Fruit fly (Drosophila melanogaster) whole organism, embryonic: Measurements from ENCODE around the gene Der-2.

Experiments
- Aef1 ChIP-seq: fragments of 200-800 bp; sonication (Bioruptor generic); IDR thresholded peaks from 3 replicates; pipeline ENCODE4 v1.3.6; 2022; ENCODE audit warnings: missing biosample characterization, missing genetic modification characterization
- BEAF-32 ChIP-seq: fragments of 200-800 bp; sonication (Bioruptor generic); optimal IDR thresholded peaks from 3 replicates; lab custom pipeline; 2017; ENCODE audit warnings: missing biosample characterization, missing genetic modification characterization, mild to moderate bottlenecking, moderate library complexity, missing genetic modification reagents
- CG11093 ChIP-seq: fragments of 200-800 bp; sonication (Bioruptor generic); IDR thresholded peaks from 3 replicates; pipeline ENCODE4 v1.3.6; 2022; ENCODE audit warnings: missing biosample characterization, missing genetic modification characterization
- CG12219 ChIP-seq: fragments of 200-800 bp; sonication (Bioruptor generic); optimal IDR thresholded peaks from 3 replicates; lab custom pipeline; 2018; ENCODE audit warnings: missing biosample characterization, mild to moderate bottlenecking, missing genetic modification characterization
- CG12299 ChIP-seq: fragments of 200-800 bp; sonication (Bioruptor generic); optimal IDR thresholded peaks from 2 replicates; lab custom pipeline; 2018; ENCODE audit warnings: missing biosample characterization, mild to moderate bottlenecking, missing genetic modification characterization
- CG13424 ChIP-seq: fragments of 200-800 bp; sonication (Bioruptor generic); optimal IDR thresholded peaks from 2 replicates; lab custom pipeline; 2019; ENCODE audit warnings: missing biosample characterization, mild to moderate bottlenecking, missing genetic modification characterization, moderate library complexity
- CG14710 ChIP-seq: fragments of 200-800 bp; sonication (Bioruptor generic); optimal IDR thresholded peaks from 3 replicates; lab custom pipeline; 2019; ENCODE audit warnings: missing biosample characterization, mild to moderate bottlenecking, missing genetic modification characterization, moderate library complexity
- CG15514 ChIP-seq: fragments of 200-800 bp; sonication (Bioruptor generic); optimal IDR thresholded peaks from 3 replicates; lab custom pipeline; 2017; ENCODE audit warnings: missing biosample characterization, missing genetic modification characterization, mild to moderate bottlenecking, moderate library complexity, missing genetic modification reagents
- CG1647 ChIP-seq: fragments of 200-800 bp; sonication (Bioruptor generic); optimal IDR thresholded peaks from 3 replicates; lab custom pipeline; 2016; ENCODE audit warnings: missing biosample characterization, missing genetic modification characterization
- CG16813 ChIP-seq: fragments of 200-800 bp; sonication (Bioruptor generic); IDR thresholded peaks from 3 replicates; pipeline ENCODE4 v1.3.6; 2022; ENCODE audit warnings: missing biosample characterization, missing genetic modification characterization; ENCODE audit not compliant: partially characterized antibody
- CG16863 ChIP-seq: fragments of 200-800 bp; sonication (Bioruptor generic); optimal IDR thresholded peaks from 3 replicates; lab custom pipeline; 2016; ENCODE audit warnings: missing biosample characterization, missing genetic modification characterization
- CG18262 ChIP-seq: fragments of 200-800 bp; optimal IDR thresholded peaks from 3 replicates; lab custom pipeline; 2019; ENCODE audit warnings: missing biosample characterization, mild to moderate bottlenecking, missing genetic modification characterization, moderate library complexity
- CG34422 ChIP-seq: fragments of 200-800 bp; sonication (Bioruptor generic); IDR thresholded peaks from 3 replicates; pipeline ENCODE4 v1.3.6; 2022; ENCODE audit warnings: missing biosample characterization, missing genetic modification characterization
- CG3847 ChIP-seq: fragments of 200-800 bp; sonication (Bioruptor generic); IDR thresholded peaks from 2 replicates; pipeline ENCODE4 v1.3.6; 2022; ENCODE audit warnings: missing biosample characterization, missing genetic modification characterization
- CG4328 ChIP-seq: fragments of 200-800 bp; sonication (Bioruptor generic); optimal IDR thresholded peaks from 3 replicates; lab custom pipeline; 2017; ENCODE audit warnings: missing biosample characterization, missing genetic modification reagents, missing genetic modification characterization
- CG4617 ChIP-seq: fragments of 200-800 bp; sonication (Bioruptor generic); optimal IDR thresholded peaks from 3 replicates; lab custom pipeline; 2016; ENCODE audit warnings: missing biosample characterization, missing genetic modification characterization, borderline replicate concordance
- CG4854 ChIP-seq: fragments of 200-800 bp; sonication (Bioruptor generic); optimal IDR thresholded peaks from 2 replicates; lab custom pipeline; 2016; ENCODE audit warnings: missing biosample characterization, missing genetic modification characterization, inconsistent platforms
- CG6689 ChIP-seq: fragments of 200-800 bp; sonication (Bioruptor generic); IDR thresholded peaks from 2 replicates; pipeline ENCODE4 v1.3.6; 2022; ENCODE audit warnings: missing biosample characterization, missing genetic modification characterization
- CG8478 ChIP-seq: fragments of >200 bp; optimal IDR thresholded peaks from 2 replicates; lab custom pipeline; 2018
- D19B ChIP-seq: fragments of 200-800 bp; sonication (Bioruptor generic); optimal IDR thresholded peaks from 2 replicates; lab custom pipeline; 2017; ENCODE audit warnings: missing biosample characterization, mild to moderate bottlenecking, missing genetic modification characterization
- Dp ChIP-seq: fragments of 200-800 bp; sonication (Bioruptor generic); optimal IDR thresholded peaks from 2 replicates; lab custom pipeline; 2018; ENCODE audit warnings: missing biosample characterization, mild to moderate bottlenecking, missing genetic modification characterization, moderate library complexity
- E2f1 ChIP-seq: fragments of 200-800 bp; sonication (Bioruptor generic); IDR thresholded peaks from 2 replicates; pipeline ENCODE4 v1.3.6; 2022; ENCODE audit warnings: missing biosample characterization, missing genetic modification characterization
- E2f2 ChIP-seq: fragments of 200-800 bp; sonication (Bioruptor generic); IDR thresholded peaks from 2 replicates; pipeline ENCODE4 v1.3.6; 2022; ENCODE audit warnings: missing biosample characterization, missing genetic modification characterization
- Ets65A ChIP-seq: fragments of 200-800 bp; sonication (Bioruptor generic); peaks from one replicate; lab custom pipeline; 2016; ENCODE audit warnings: missing biosample characterization, missing genetic modification characterization
- Hr78 ChIP-seq, 2 experiments: fragments of 200-800 bp in 1 of 2; fragments of >200 bp in 1 of 2; sonication (Bioruptor generic) in 1 of 2; optimal IDR thresholded peaks; 2 replicates each; lab custom pipeline; 2017 to 2019; ENCODE audit warnings: missing biosample characterization in 2 of 2, missing genetic modification characterization in 2 of 2, mild to moderate bottlenecking in 1 of 2, moderate library complexity in 1 of 2
- MBD-R2 ChIP-seq: fragments of 200-800 bp; sonication (Bioruptor generic); IDR thresholded peaks from 2 replicates; pipeline ENCODE4 v1.3.6; 2022; ENCODE audit warnings: missing biosample characterization, missing genetic modification characterization
- MESR4 ChIP-seq: fragments of 200-800 bp; sonication (Bioruptor generic); optimal IDR thresholded peaks from 2 replicates; lab custom pipeline; 2018; ENCODE audit warnings: missing biosample characterization, mild to moderate bottlenecking, missing genetic modification characterization, moderate library complexity
- Med ChIP-seq: fragments of 200-800 bp; sonication (Bioruptor generic); peaks from one replicate; lab custom pipeline; 2016; ENCODE audit warnings: missing biosample characterization, missing genetic modification characterization, mild to moderate bottlenecking, inconsistent platforms, moderate library complexity
- Oli ChIP-seq: fragments of 200-800 bp; sonication (Bioruptor generic); optimal IDR thresholded peaks from 2 replicates; lab custom pipeline; 2018; ENCODE audit warnings: missing biosample characterization, mild to moderate bottlenecking, missing genetic modification characterization, moderate library complexity
- Usf ChIP-seq: fragments of 200-800 bp; sonication (Bioruptor generic); optimal IDR thresholded peaks from 2 replicates; lab custom pipeline; 2017; ENCODE audit warnings: missing genotype, missing biosample characterization, missing genetic modification characterization
- Vsx1 ChIP-seq: fragments of 200-800 bp; sonication (Bioruptor generic); optimal IDR thresholded peaks from 2 replicates; lab custom pipeline; 2017; ENCODE audit warnings: missing biosample characterization, mild to moderate bottlenecking, missing genetic modification characterization, missing genetic modification reagents
- bigmax ChIP-seq: fragments of 200-800 bp; sonication (Bioruptor generic); optimal IDR thresholded peaks from 2 replicates; lab custom pipeline; 2018; ENCODE audit warnings: missing biosample characterization, mild to moderate bottlenecking, missing genetic modification characterization
- chinmo ChIP-seq: fragments of 200-800 bp; sonication (Bioruptor generic); IDR thresholded peaks from 4 replicates; pipeline ENCODE4 v1.3.6; 2022; ENCODE audit warnings: missing biosample characterization, missing genetic modification characterization; ENCODE audit not compliant: partially characterized antibody
- crp ChIP-seq, 2 experiments: fragments of 200-800 bp; sonication (Bioruptor generic); optimal IDR thresholded peaks; 2 replicates in 1 of 2; 3 replicates in 1 of 2; lab custom pipeline; 2017; ENCODE audit warnings: missing biosample characterization in 2 of 2, missing genetic modification characterization in 2 of 2, mild to moderate bottlenecking in 1 of 2, moderate library complexity in 1 of 2
- fd102C ChIP-seq: fragments of 200-800 bp; sonication (Bioruptor generic); optimal IDR thresholded peaks from 2 replicates; lab custom pipeline; 2018; ENCODE audit warnings: missing biosample characterization, mild to moderate bottlenecking, missing genetic modification characterization, moderate library complexity
- lilli ChIP-seq: fragments of 200-800 bp; sonication (Bioruptor generic); optimal IDR thresholded peaks from 3 replicates; lab custom pipeline; 2016; ENCODE audit warnings: missing biosample characterization, missing genetic modification characterization
- maf-S ChIP-seq: fragments of 200-800 bp; sonication (Bioruptor generic); optimal IDR thresholded peaks from 2 replicates; lab custom pipeline; 2016; ENCODE audit warnings: missing biosample characterization, missing genetic modification characterization
- ranshi ChIP-seq: fragments of 200-800 bp; sonication (Bioruptor generic); IDR thresholded peaks from 2 replicates; pipeline ENCODE4 v1.3.6; 2022; ENCODE audit warnings: missing biosample characterization, missing genetic modification characterization
- sima ChIP-seq: fragments of 200-800 bp; sonication (Bioruptor generic); optimal IDR thresholded peaks from 2 replicates; lab custom pipeline; 2016; ENCODE audit warnings: missing biosample characterization, missing genetic modification characterization
- stwl ChIP-seq: fragments of 200-800 bp; sonication (Bioruptor generic); optimal IDR thresholded peaks from 3 replicates; lab custom pipeline; 2018; ENCODE audit warnings: missing biosample characterization, mild to moderate bottlenecking, missing genetic modification characterization, moderate library complexity
- tap ChIP-seq: fragments of 200-800 bp; optimal IDR thresholded peaks from 3 replicates; lab custom pipeline; 2019; ENCODE audit warnings: missing biosample characterization, mild to moderate bottlenecking, missing genetic modification characterization, moderate library complexity
- vfl ChIP-seq: fragments of 200-800 bp; sonication (Bioruptor generic); optimal IDR thresholded peaks from 2 replicates; lab custom pipeline; 2016; ENCODE audit warnings: missing biosample characterization, missing genetic modification characterization
- wek ChIP-seq: fragments of 200-800 bp; sonication (Bioruptor generic); optimal IDR thresholded peaks from 3 replicates; lab custom pipeline; 2018; ENCODE audit warnings: missing biosample characterization, mild to moderate bottlenecking, missing genetic modification characterization, moderate library complexity

Gene Der-2

DNA sequence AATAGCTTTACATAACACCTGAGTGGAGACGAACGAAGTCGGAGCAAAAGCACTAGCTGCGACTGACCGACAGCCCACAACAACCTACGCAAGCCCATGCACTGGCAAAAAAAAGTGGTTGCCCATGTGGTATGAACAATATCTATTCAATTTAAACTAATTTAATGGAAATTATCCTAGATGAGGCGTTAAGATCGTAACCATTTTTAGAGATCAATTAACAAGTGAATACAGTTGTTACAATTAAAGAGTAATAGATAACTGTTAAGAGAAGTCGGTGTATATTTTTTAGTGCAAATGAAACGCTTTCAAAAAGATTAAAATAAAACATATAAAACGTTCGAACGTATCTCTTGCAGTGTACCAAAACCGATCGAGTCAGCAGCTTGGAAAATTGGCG, 12.2 kb upstream of the Der-2 start (continued):
- no peak for TF ChIP-seq CG1647 (GFP tag; lab: Kevin White, UChicago)
- no peak for TF ChIP-seq Aef1 (GFP tag; lab: Robert Waterston, UW)
- 0 out of 3 replicates have a peak, but pooled peaks have one; percentile 47 for TF ChIP-seq CG34422 (GFP tag; lab: Robert Waterston, UW)
- no peak for TF ChIP-seq CG12299 (tag; lab: Kevin White, UChicago)
- peak; percentile 72 for TF ChIP-seq CG13424
- TF ChIP-seq E2f2 (GFP tag; lab: Robert Waterston, UW) = peak; percentile 39; the same call in 1 of the 2 replicates
- peak in 1 of 2 experiments; percentile 29 for TF ChIP-seq Hr78 (GFP tag; optimal IDR thresholded peaks at IDR 0.05; lab: Kevin White, UChicago)
- 0 out of 3 replicates have a peak, but pooled peaks have one; percentile 42 for TF ChIP-seq CG11093 (GFP tag; lab: Robert Waterston, UW)
- no peak for TF ChIP-seq maf-S (GFP tag; lab: Kevin White, UChicago)
- TF ChIP-seq bigmax = no peak
- peak; percentile 61 for TF ChIP-seq tap (tag; lab: Kevin White, UChicago)

DNA sequence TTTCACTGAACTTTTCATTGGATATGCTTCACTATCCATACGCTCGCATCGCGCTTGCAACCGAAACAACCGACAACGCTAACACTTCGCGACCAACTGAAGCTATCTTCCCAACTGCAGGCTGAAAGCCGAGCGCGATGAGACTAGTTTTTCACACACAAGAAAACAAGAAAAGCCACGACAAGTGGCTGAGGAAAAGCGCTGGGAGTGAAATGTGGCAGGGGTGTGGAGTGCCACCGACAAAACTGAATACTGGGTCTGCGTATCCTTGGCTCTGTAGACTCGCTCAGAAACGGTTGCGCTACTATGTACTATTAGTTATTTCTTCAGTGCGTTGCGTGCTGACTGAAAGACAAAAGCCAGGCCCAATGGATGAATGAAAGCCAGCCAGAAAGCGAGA, 11.3 kb upstream of the Der-2 start, which contains the start of gene Cad89D:
TSS of gene Cad89D (minus strand) at position 101 of the 400 bp plus-strand sequence.
- TF ChIP-seq chinmo (no peak), CG4328 (GFP tag; lab: Kevin White, UChicago) (no peak), CG16863 (GFP tag; lab: Kevin White, UChicago) (no peak), Ets65A (GFP tag; lab: Kevin White, UChicago) (peak; percentile 47), Med (GFP tag; lab: Kevin White, UChicago) (peak; percentile 18), CG18262 (tag; lab: Kevin White, UChicago) (no peak)

DNA sequence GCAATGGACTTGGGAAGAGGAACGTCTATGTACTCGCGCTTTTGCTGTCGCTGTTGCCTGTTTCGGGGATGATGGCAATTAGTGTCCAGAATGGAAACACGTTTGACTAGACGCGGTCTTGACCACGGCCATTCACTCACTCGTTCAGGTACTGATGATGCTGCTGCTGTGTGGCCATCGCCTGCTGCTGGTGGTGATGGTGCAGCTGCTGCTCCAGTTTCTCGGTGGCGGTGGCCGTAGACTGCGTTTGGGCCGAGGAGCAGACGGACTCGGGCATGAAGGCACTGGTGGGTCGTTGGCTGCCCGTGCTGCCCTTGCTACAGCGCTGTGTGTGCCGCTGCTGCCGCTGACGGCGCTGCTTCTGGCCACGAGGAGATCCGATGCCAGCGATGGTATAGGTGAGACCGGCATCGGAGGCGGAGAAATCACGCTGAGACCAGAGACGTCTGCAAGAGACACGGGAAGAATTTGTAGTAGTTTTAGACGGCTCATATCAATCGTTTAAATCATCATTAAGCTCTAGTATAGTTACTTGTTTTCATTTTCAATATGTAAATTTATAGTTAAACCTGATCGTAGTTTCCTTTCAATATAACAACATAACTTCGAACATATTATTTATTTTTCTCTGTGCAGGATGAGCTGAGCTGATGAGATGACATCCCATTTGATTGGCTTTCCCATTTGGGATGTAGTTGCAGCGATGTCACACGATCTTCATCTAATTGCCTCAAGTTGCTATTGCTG, 1.6 kb upstream of the Der-2 start:
- TF ChIP-seq Usf (GFP tag; lab: Kevin White, UChicago) (no peak), CG4617 (GFP tag; lab: Kevin White, UChicago) (no peak), Med (GFP tag; lab: Kevin White, UChicago) (peak; percentile 59), sima (GFP tag; lab: Kevin White, UChicago) (no peak), CG8478 (lab: Kevin White, UChicago) (peak; percentile 66), CG4854 (GFP tag; lab: Kevin White, UChicago) (no peak)

DNA sequence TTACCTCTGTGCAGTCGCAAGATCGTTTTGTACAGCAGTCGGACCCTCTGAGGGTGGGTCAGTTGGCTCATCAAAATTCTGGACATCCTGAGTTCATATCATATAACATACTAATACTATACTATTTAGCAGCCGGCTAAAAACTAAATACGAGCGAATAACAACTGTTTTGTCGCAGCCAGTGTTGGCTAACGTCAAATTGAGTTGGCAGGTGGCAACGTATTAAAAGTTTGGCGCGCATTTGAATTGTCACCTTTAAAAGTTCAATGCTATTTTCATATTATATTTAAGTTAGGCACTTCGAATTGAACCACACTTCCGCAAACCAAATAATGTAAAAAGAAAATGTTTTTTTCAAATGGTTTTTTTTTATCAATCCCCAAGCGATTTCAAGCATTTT, 1.7 kb downstream of the Der-2 start, which contains the start of gene Sdhaf3:
TSS of gene Sdhaf3 (minus strand) at position 177 of the 400 bp plus-strand sequence.
- TF ChIP-seq CG6689 (GFP tag; lab: Robert Waterston, UW) (no peak), CG14710 (peak; percentile 15), D19B (no peak), CG3847 (GFP tag; lab: Robert Waterston, UW) (peak; percentile 31; the same call in 1 of the 2 replicates), wek (GFP tag; lab: Kevin White, UChicago) (no peak), lilli (GFP tag; lab: Kevin White, UChicago) (peak; percentile 13), Vsx1 (GFP tag; lab: Kevin White, UChicago) (no peak), vfl (peak; percentile 19), stwl (tag; lab: Kevin White, UChicago) (peak; percentile 53), CG15514 (peak; percentile 15), CG12219 (GFP tag; lab: Kevin White, UChicago) (no peak), fd102C (GFP tag; lab: Kevin White, UChicago) (no peak), BEAF-32 (GFP tag; lab: Kevin White, UChicago) (peak; percentile 32), crp (GFP tag; optimal IDR thresholded peaks at IDR 0.05; lab: Kevin White, UChicago) (peak in 1 of 2 experiments; percentile 74), ranshi (GFP tag; lab: Robert Waterston, UW) (no peak), Med (GFP tag; lab: Kevin White, UChicago) (peak; percentile 78), E2f1 (GFP tag; lab: Robert Waterston, UW) (no peak), E2f2 (GFP tag; lab: Robert Waterston, UW) (peak; percentile 93), MESR4 (GFP tag; lab: Kevin White, UChicago) (peak; percentile 0), MBD-R2 (peak; percentile 47; the same call in 1 of the 2 replicates), Oli (tag; lab: Kevin White, UChicago) (no peak), CG4617 (GFP tag; lab: Kevin White, UChicago) (peak; percentile 5), Dp (GFP tag; lab: Kevin White, UChicago) (peak; percentile 89), CG16813 (0 out of 3 replicates have a peak, but pooled peaks have one; percentile 14)
